Worm (Caenorhabditis elegans) whole organism, young adult: ENCODE measurements around the gene C01G6.2.
A peak's percentile ranks its signal among the peaks of the same experiment; 100 is the strongest.

Experiments
- B0035.1 ChIP-seq: sonication (generic microtip); optimal IDR thresholded peaks from 2 replicates; lab custom pipeline; 2016; ENCODE audit warnings: missing genetic modification characterization, mild to moderate bottlenecking, missing compliant biosample characterization, missing genotype, missing genetic modification reagents
- D2030.7 ChIP-seq: fragments of 200-800 bp; sonication (Bioruptor generic); IDR thresholded peaks from 2 replicates; pipeline ENCODE4 v1.3.6; 2022; ENCODE audit warnings: missing genetic modification reagents, missing genetic modification characterization, missing compliant biosample characterization
- F10E7.11 ChIP-seq: sonication (generic microtip); optimal IDR thresholded peaks from 2 replicates; lab custom pipeline; 2017; ENCODE audit warnings: mild to moderate bottlenecking, missing genetic modification characterization, moderate library complexity, missing compliant biosample characterization
- F22D6.2 ChIP-seq: sonication (generic microtip); optimal IDR thresholded peaks from 2 replicates; lab custom pipeline; 2016; ENCODE audit warnings: mild to moderate bottlenecking, missing genetic modification characterization, missing compliant biosample characterization
- F23B12.7 ChIP-seq: sonication (generic microtip); optimal IDR thresholded peaks from 2 replicates; lab custom pipeline; 2017; ENCODE audit warnings: missing genetic modification characterization, mild to moderate bottlenecking, missing compliant biosample characterization, antibody characterized with exemption, moderate library complexity; ENCODE audit not compliant: insufficient read depth
- F37B4.10 ChIP-seq: fragments of 200-800 bp; sonication (Bioruptor generic); IDR thresholded peaks from 2 replicates; pipeline ENCODE4 v1.3.6; 2022; ENCODE audit warnings: missing genetic modification characterization, missing compliant biosample characterization
- F39B2.1 ChIP-seq: fragments of 200-800 bp; sonication (Bioruptor generic); IDR thresholded peaks from 2 replicates; pipeline ENCODE4 v1.3.6; 2022; ENCODE audit warnings: missing genetic modification reagents, missing genetic modification characterization, missing compliant biosample characterization
- T26A5.8 ChIP-seq: sonication (generic microtip); optimal IDR thresholded peaks from 2 replicates; lab custom pipeline; 2016; ENCODE audit warnings: missing genetic modification characterization, missing compliant biosample characterization
- Y67H2A.10 ChIP-seq: fragments of 200-800 bp; sonication (Bioruptor generic); conservative IDR thresholded peaks from 2 replicates; pipeline ENCODE4 v1.3.6; 2022; ENCODE audit warnings: missing genetic modification reagents, missing genetic modification characterization, missing compliant biosample characterization
- Y95B8A.8 ChIP-seq: fragments of 200-800 bp; sonication (Bioruptor generic); IDR thresholded peaks from 2 replicates; pipeline ENCODE4 v1.3.6; 2022; ENCODE audit warnings: missing genetic modification reagents, missing genetic modification characterization, missing compliant biosample characterization
- ZK185.1 ChIP-seq: sonication (generic microtip); optimal IDR thresholded peaks from 2 replicates; lab custom pipeline; 2016; ENCODE audit warnings: mild to moderate bottlenecking, missing genetic modification characterization, missing compliant biosample characterization; ENCODE audit not compliant: poor library complexity, severe bottlenecking
- ama-1 ChIP-seq, 3 experiments: fragments of 150-350 bp in 1 of 3; sonication (generic microtip) in 2 of 3; optimal IDR thresholded peaks; 2 replicates each; lab custom pipeline; 2014 to 2018; ENCODE audit warnings: missing biosample characterization in 2 of 3, missing genetic modification characterization in 2 of 3, missing genetic modification reagents in 2 of 3
- athp-1 ChIP-seq: sonication (generic microtip); optimal IDR thresholded peaks from 2 replicates; lab custom pipeline; 2017; ENCODE audit warnings: mild to moderate bottlenecking, missing genetic modification characterization, missing compliant biosample characterization
- ceh-27 ChIP-seq: fragments of 200-800 bp; sonication (Bioruptor generic); optimal IDR thresholded peaks from 2 replicates; lab custom pipeline; 2018; ENCODE audit warnings: mild to moderate bottlenecking, missing genetic modification characterization, moderate library complexity, missing compliant biosample characterization
- ceh-91 ChIP-seq: fragments of 200-800 bp; sonication (Bioruptor generic); IDR thresholded peaks from 2 replicates; pipeline ENCODE4 v1.3.6; 2022; ENCODE audit warnings: missing genetic modification reagents, missing genetic modification characterization, missing compliant biosample characterization
- die-1 ChIP-seq: sonication (generic microtip); optimal IDR thresholded peaks from 2 replicates; lab custom pipeline; 2016; ENCODE audit warnings: missing genotype, mild to moderate bottlenecking, missing genetic modification characterization, missing compliant biosample characterization
- dox-1 ChIP-seq: fragments of 200-800 bp; sonication (Bioruptor generic); IDR thresholded peaks from 2 replicates; pipeline ENCODE4 v1.3.6; 2022; ENCODE audit warnings: missing genetic modification reagents, missing genetic modification characterization, missing compliant biosample characterization
- gei-17 ChIP-seq: fragments of 200-800 bp; sonication (Bioruptor generic); optimal IDR thresholded peaks from 2 replicates; lab custom pipeline; 2018; ENCODE audit warnings: mild to moderate bottlenecking, missing genetic modification characterization, missing compliant biosample characterization
- hlh-26 ChIP-seq: fragments of 200-800 bp; sonication (Bioruptor generic); conservative IDR thresholded peaks from 2 replicates; pipeline ENCODE4 v1.3.6; 2022; ENCODE audit warnings: missing genetic modification reagents, missing genetic modification characterization, missing compliant biosample characterization
- hmg-1.2 ChIP-seq: fragments of 200-800 bp; sonication (Bioruptor generic); IDR thresholded peaks from 2 replicates; pipeline ENCODE4 v1.3.6; 2022; ENCODE audit warnings: missing genetic modification reagents, missing genetic modification characterization, missing compliant biosample characterization
- hrde-1 ChIP-seq: sonication (generic microtip); optimal IDR thresholded peaks from 2 replicates; lab custom pipeline; 2016; ENCODE audit warnings: missing genetic modification characterization, mild to moderate bottlenecking, missing compliant biosample characterization, moderate library complexity, missing genotype, missing genetic modification reagents, borderline replicate concordance
- hsf-1 ChIP-seq: fragments of 200-800 bp; sonication (Bioruptor generic); IDR thresholded peaks from 2 replicates; pipeline ENCODE4 v1.3.6; 2022; ENCODE audit warnings: missing genetic modification reagents, missing genetic modification characterization, missing compliant biosample characterization
- lag-1 ChIP-seq: fragments of 200-800 bp; sonication (Bioruptor generic); IDR thresholded peaks from 2 replicates; pipeline ENCODE4 v1.3.6; 2022; ENCODE audit warnings: missing genetic modification reagents, missing genetic modification characterization, missing compliant biosample characterization
- lin-35 ChIP-seq, 3 experiments: fragments of 150-350 bp in 2 of 3; sonication (generic microtip) in 1 of 3; optimal IDR thresholded peaks; 2 replicates each; lab custom pipeline; 2014 to 2018; ENCODE audit warnings: missing biosample characterization in 3 of 3, missing genetic modification characterization in 3 of 3, missing genetic modification reagents in 3 of 3
- madf-6 ChIP-seq: fragments of 200-800 bp; sonication (Bioruptor generic); IDR thresholded peaks from 2 replicates; pipeline ENCODE4 v1.3.6; 2022; ENCODE audit warnings: missing genetic modification reagents, missing genetic modification characterization, missing compliant biosample characterization
- mes-4 ChIP-seq: sonication (generic microtip); optimal IDR thresholded peaks from 2 replicates; lab custom pipeline; 2016; ENCODE audit warnings: missing genotype, missing genetic modification characterization, missing compliant biosample characterization
- mxl-1 ChIP-seq: sonication (generic microtip); optimal IDR thresholded peaks from 2 replicates; lab custom pipeline; 2016; ENCODE audit warnings: missing genetic modification characterization, missing compliant biosample characterization
- pha-4 ChIP-seq: fragments of 150-350 bp; sonication (generic microtip); optimal IDR thresholded peaks from 2 replicates; lab custom pipeline; 2014; ENCODE audit warnings: missing biosample characterization, missing genetic modification reagents, missing genetic modification characterization
- rcor-1 ChIP-seq: fragments of 200-800 bp; sonication (Bioruptor generic); IDR thresholded peaks from 2 replicates; pipeline ENCODE4 v1.3.6; 2022; ENCODE audit warnings: missing genetic modification reagents, missing genetic modification characterization, missing compliant biosample characterization
- snpc-4 ChIP-seq, 5 experiments: fragments of 150-350 bp in 1 of 5; sonication (generic microtip) in 4 of 5; optimal IDR thresholded peaks; 2 replicates each; lab custom pipeline; 2014 to 2018; ENCODE audit warnings: missing genetic modification characterization in 5 of 5, missing biosample characterization in 3 of 5, antibody characterized with exemption in 2 of 5, mild to moderate bottlenecking in 2 of 5, missing compliant biosample characterization in 2 of 5, missing genotype in 2 of 5, moderate library complexity in 2 of 5, missing genetic modification reagents in 1 of 5
- somi-1 ChIP-seq: fragments of 200-800 bp; sonication (Bioruptor generic); optimal IDR thresholded peaks from 2 replicates; lab custom pipeline; 2018; ENCODE audit warnings: mild to moderate bottlenecking, missing genetic modification characterization, missing compliant biosample characterization
- tbp1 ChIP-seq: fragments of 200-800 bp; sonication (Bioruptor generic); optimal IDR thresholded peaks from 2 replicates; lab custom pipeline; 2018; ENCODE audit warnings: mild to moderate bottlenecking, missing genetic modification characterization, missing compliant biosample characterization
- tbx-9 ChIP-seq: sonication (generic microtip); optimal IDR thresholded peaks from 2 replicates; lab custom pipeline; 2016; ENCODE audit warnings: borderline replicate concordance, missing genetic modification characterization, inconsistent platforms, missing compliant biosample characterization
- tlf-1 ChIP-seq: fragments of 200-800 bp; sonication (Bioruptor generic); optimal IDR thresholded peaks from 2 replicates; lab custom pipeline; 2018; ENCODE audit warnings: mild to moderate bottlenecking, missing genetic modification characterization, missing compliant biosample characterization
- unc-62 ChIP-seq: fragments of 150-350 bp; optimal IDR thresholded peaks from 2 replicates; lab custom pipeline; 2014; ENCODE audit warnings: missing biosample characterization, missing genetic modification reagents, missing genetic modification characterization
- zfh-2 ChIP-seq: fragments of 200-800 bp; sonication (Bioruptor generic); conservative IDR thresholded peaks from 2 replicates; pipeline ENCODE4 v1.3.6; 2022; ENCODE audit warnings: missing genetic modification reagents, missing genetic modification characterization, missing compliant biosample characterization
- ztf-25 ChIP-seq: fragments of 200-800 bp; sonication (Bioruptor generic); IDR thresholded peaks from 2 replicates; pipeline ENCODE4 v1.3.6; 2022; ENCODE audit warnings: missing genetic modification reagents, missing genetic modification characterization, missing compliant biosample characterization
- ztf-26 ChIP-seq: sonication (generic microtip); optimal IDR thresholded peaks from 2 replicates; lab custom pipeline; 2017; ENCODE audit warnings: missing genetic modification characterization, missing compliant biosample characterization
- ztf-6 ChIP-seq: fragments of 200-800 bp; sonication (Bioruptor generic); IDR thresholded peaks from 2 replicates; pipeline ENCODE4 v1.3.6; 2022; ENCODE audit warnings: missing genetic modification reagents, missing genetic modification characterization, missing compliant biosample characterization

Gene C01G6.2

ce11 chrII:9260026-9260425 is 6.8 kb upstream of the C01G6.2 start:
- no peak for TF ChIP-seq tlf-1 (GFP tag; lab: Kevin White, UChicago)
- TF ChIP-seq snpc-4 (GFP tag; optimal IDR thresholded peaks at IDR 0.05; lab: Kevin White, UChicago) = no peak
- TF ChIP-seq snpc-4 (tag; optimal IDR thresholded peaks at IDR 0.05; lab: Kevin White, UChicago) = no peak
- TF ChIP-seq hlh-26 (GFP tag; lab: Robert Waterston, UW) = no peak
- TF ChIP-seq F23B12.7 (tag; lab: Kevin White, UChicago) = no peak
- no peak for TF ChIP-seq Y67H2A.10
- TF ChIP-seq zfh-2 (GFP tag; lab: Robert Waterston, UW) = no peak
- no peak for TF ChIP-seq dox-1 (GFP tag; lab: Robert Waterston, UW)
- no peak for TF ChIP-seq lin-35 (GFP tag; optimal IDR thresholded peaks at IDR 0.05; lab: Kevin White, UChicago)
- no peak for TF ChIP-seq ztf-6 (GFP tag; lab: Robert Waterston, UW)
- TF ChIP-seq rcor-1 (GFP tag; lab: Robert Waterston, UW) = no peak
- no peak for TF ChIP-seq hrde-1 (tag; lab: Kevin White, UChicago)
- TF ChIP-seq ztf-26 (tag; lab: Kevin White, UChicago) = no peak
- no peak for TF ChIP-seq tbx-9 (tag; lab: Kevin White, UChicago)

- no peak for TF ChIP-seq F10E7.11
- TF ChIP-seq ztf-26 (tag; lab: Kevin White, UChicago) = no peak
- no peak for TF ChIP-seq hmg-1.2 (GFP tag; lab: Robert Waterston, UW)
- TF ChIP-seq T26A5.8 (tag; lab: Kevin White, UChicago) = no peak
- no peak for TF ChIP-seq mxl-1
- TF ChIP-seq B0035.1 (tag; lab: Kevin White, UChicago) = no peak
- TF ChIP-seq F22D6.2 = no peak
- TF ChIP-seq F39B2.1 (GFP tag; lab: Robert Waterston, UW) = no peak
- TF ChIP-seq gei-17 = no peak
- no peak for TF ChIP-seq die-1 (tag; lab: Kevin White, UChicago)
These were observed 5.5 kb upstream of the C01G6.2 start for ce11 chrII:9261403-9261802.

DNA sequence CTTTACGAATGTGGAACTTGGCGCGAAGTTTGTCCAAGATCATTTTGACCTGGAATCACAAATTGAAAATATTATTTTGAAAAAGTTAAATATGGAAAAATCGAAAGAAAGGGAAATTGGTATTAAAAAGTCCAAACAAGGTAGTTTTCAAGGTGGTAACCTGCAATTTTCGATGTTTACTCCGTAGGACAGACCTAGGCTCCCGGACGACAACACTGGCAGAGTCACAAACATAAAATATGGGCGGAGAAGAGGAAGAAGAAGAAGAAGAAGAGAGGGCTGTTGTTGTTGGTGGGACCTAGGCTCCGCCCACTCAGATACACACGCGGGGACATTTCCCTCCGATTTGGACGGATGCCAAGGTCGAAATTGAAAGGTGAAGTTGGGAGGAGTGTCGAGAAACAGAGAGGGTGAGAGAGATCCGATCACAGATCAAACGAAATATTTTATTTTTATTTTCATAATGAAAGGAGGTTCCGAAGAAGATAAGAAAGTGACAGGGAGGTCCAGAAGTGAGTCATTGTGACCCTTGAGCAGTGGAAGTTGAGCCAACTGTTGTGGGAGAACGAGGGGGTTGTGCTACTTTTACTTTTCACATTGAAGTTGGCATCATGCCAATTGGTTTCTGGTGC is 4.8 kb upstream of the C01G6.2 start, which contains the start of gene aqp-2:
TSS of gene aqp-2 (minus strand) at position 51 of the 632 bp plus-strand sequence.
- TF ChIP-seq ztf-25 (GFP tag; lab: Robert Waterston, UW) = no peak
- 0 out of 2 replicates have a peak, but pooled peaks have one; percentile 28 for TF ChIP-seq zfh-2 (GFP tag; lab: Robert Waterston, UW)
- TF ChIP-seq F39B2.1 (GFP tag; lab: Robert Waterston, UW) = no peak
- no peak for TF ChIP-seq F37B4.10 (GFP tag; lab: Robert Waterston, UW)

DNA sequence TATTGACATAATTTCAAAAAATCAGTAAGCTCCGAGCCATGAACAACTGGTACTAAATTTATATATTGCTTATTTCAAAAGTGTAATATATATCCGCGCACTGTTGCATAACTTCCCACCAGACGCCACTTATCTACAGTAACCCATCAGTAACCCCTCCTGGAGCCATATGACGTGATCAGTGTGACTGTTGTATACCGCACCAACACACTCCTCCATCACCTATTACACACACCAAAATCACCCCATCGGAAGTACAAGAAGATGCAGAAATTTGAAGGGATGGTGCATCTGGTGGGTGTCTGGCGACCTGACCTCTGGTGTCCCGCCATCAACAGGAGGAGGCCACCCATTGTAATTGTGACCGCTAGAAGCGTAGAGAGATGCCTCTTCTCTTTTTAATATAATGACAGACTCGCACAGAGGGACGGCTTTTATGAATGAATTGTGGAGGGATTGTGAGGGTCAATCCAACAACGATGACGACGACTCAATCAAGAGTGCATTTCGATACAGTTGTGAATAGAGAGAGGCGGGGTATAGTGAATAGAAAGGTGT is 3.9 kb upstream of the C01G6.2 start:
- TF ChIP-seq ztf-26 (tag; lab: Kevin White, UChicago) (no peak), zfh-2 (GFP tag; lab: Robert Waterston, UW) (0 out of 2 replicates have a peak, but pooled peaks have one; percentile 9)

DNA sequence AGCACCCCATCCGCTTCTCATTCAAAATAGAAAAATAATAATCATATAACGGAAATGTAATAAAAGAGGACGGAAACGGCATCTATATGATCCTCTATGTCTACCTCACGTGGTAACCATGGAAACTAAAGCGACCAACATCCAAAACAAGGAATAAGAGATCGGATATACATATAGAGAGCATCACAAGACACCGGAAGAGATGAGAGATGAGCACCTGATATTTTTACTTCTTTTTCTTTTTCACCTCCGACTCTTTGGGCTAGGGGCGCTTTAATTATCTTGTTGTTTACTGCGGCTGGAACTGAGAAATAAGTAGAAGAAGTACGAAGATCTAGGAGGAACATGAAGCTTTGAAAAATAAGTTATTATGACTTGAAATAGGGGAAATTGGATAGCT is 3.1 kb upstream of the C01G6.2 start:
- TF ChIP-seq Y95B8A.8 (GFP tag; lab: Robert Waterston, UW) (no peak), somi-1 (no peak), madf-6 (no peak), D2030.7 (no peak), ceh-27 (GFP tag; lab: Kevin White, UChicago) (no peak), ama-1 (optimal IDR thresholded peaks at IDR 0.05; lab: Kevin White, UChicago) (no peak), ama-1 (GFP tag; optimal IDR thresholded peaks at IDR 0.05; lab: Kevin White, UChicago) (no peak), tlf-1 (GFP tag; lab: Kevin White, UChicago) (no peak), lag-1 (GFP tag; lab: Robert Waterston, UW) (no peak), unc-62 (no peak), mes-4 (tag; lab: Kevin White, UChicago) (no peak), die-1 (tag; lab: Kevin White, UChicago) (no peak), tbp1 (GFP tag; lab: Kevin White, UChicago) (no peak), ceh-91 (GFP tag; lab: Robert Waterston, UW) (no peak), athp-1 (tag; lab: Kevin White, UChicago) (no peak), pha-4 (no peak), ZK185.1 (tag; lab: Kevin White, UChicago) (no peak), hsf-1 (no peak)
